Worm (Caenorhabditis elegans) whole organism, L4 larva: ENCODE data around the gene rbm-26.

Source experiments
- R02D3.7 ChIP-seq: fragments of 150-350 bp; sonication (generic microtip); optimal IDR thresholded peaks from 3 replicates; lab custom pipeline; 2014; ENCODE audit warnings: missing biosample characterization, missing genetic modification characterization
- Y75B8A.6 ChIP-seq: fragments of 200-800 bp; sonication (Bioruptor generic); IDR thresholded peaks from 2 replicates; pipeline ENCODE4 v1.3.6; 2022; ENCODE audit warnings: missing genetic modification reagents, missing genetic modification characterization, missing compliant biosample characterization
- ama-1 ChIP-seq: fragments of 150-350 bp; optimal IDR thresholded peaks from 2 replicates; lab custom pipeline; 2014; ENCODE audit warnings: inconsistent platforms, mixed read lengths
- lsy-2 ChIP-seq, 2 experiments: fragments of 150-350 bp in 1 of 2; sonication (generic microtip) in 1 of 2; optimal IDR thresholded peaks; 2 replicates each; lab custom pipeline; 2014 to 2017; ENCODE audit warnings: missing biosample characterization in 2 of 2, missing genetic modification characterization in 2 of 2
- mdl-1 ChIP-seq, 2 experiments: fragments of 150-350 bp in 1 of 2; sonication (generic microtip) in 1 of 2; optimal IDR thresholded peaks; 2 replicates each; lab custom pipeline; 2014 to 2017; ENCODE audit warnings: missing biosample characterization in 2 of 2, missing genetic modification characterization in 2 of 2
- mep-1 ChIP-seq: fragments of 150-350 bp; sonication (generic microtip); optimal IDR thresholded peaks from 3 replicates; lab custom pipeline; 2014; ENCODE audit warnings: missing biosample characterization, missing genetic modification characterization
- mxl-3 ChIP-seq: fragments of 200-800 bp; sonication (Bioruptor generic); optimal IDR thresholded peaks from 2 replicates; lab custom pipeline; 2018; ENCODE audit warnings: mild to moderate bottlenecking, missing genetic modification characterization, missing compliant biosample characterization
- nhr-28 ChIP-seq: fragments of 150-350 bp; optimal IDR thresholded peaks from 2 replicates; lab custom pipeline; 2014; ENCODE audit warnings: missing biosample characterization, missing genetic modification characterization
- nhr-76 ChIP-seq: fragments of 150-350 bp; optimal IDR thresholded peaks from 2 replicates; lab custom pipeline; 2014; ENCODE audit warnings: missing biosample characterization, missing genetic modification characterization
- nhr-77 ChIP-seq: fragments of 150-350 bp; optimal IDR thresholded peaks from 2 replicates; lab custom pipeline; 2014; ENCODE audit warnings: missing biosample characterization, missing genetic modification characterization
- pha-4 ChIP-seq, 2 experiments: fragments of 150-350 bp in 1 of 2; fragments of 200-800 bp in 1 of 2; sonication (Bioruptor generic) in 1 of 2; IDR thresholded peaks in 1 of 2; optimal IDR thresholded peaks in 1 of 2; 2 replicates each; pipeline versions ENCODE4 v1.3.6 to Lab custom; 2014 to 2022; ENCODE audit warnings: missing genetic modification characterization in 2 of 2, missing genetic modification reagents in 2 of 2, missing biosample characterization in 1 of 2, missing compliant biosample characterization in 1 of 2
- unc-39 ChIP-seq: sonication (generic microtip); optimal IDR thresholded peaks from 2 replicates; lab custom pipeline; 2017; ENCODE audit warnings: missing biosample characterization, missing genetic modification characterization

DNA sequence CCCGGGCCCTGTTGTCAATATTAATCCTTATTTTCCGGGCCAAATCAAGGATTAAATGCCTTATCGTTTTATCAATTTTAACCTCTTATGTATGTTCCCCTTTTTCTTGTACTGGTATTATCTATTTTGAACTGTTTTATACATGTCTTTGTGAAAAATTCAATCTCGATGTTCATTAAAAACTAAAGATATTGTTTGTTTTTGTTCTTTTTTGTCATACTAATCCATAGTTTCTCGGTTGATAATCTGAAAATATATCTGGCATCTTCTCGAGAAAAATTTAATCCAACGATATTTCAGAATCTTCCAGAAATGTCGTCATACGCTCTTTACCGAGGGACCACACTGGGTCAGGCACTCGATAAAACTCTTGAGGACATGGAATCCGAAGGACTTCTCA is 17.6 kb upstream of the rbm-26 start, which contains the start of gene B0336.13:
- TF ChIP-seq nhr-28 (tag; lab: Kevin White, UChicago) (no peak), Y75B8A.6 (no peak), pha-4 (GFP tag; IDR thresholded peaks at IDR 0.05; lab: Robert Waterston, UW) (no peak), pha-4 (tag; optimal IDR thresholded peaks at IDR 0.05; lab: Kevin White, UChicago) (no peak), nhr-77 (tag; lab: Kevin White, UChicago) (no peak), nhr-76 (tag; lab: Kevin White, UChicago) (no peak), mdl-1 (tag; optimal IDR thresholded peaks at IDR 0.05; lab: Kevin White, UChicago) (no peak), ama-1 (lab: Kevin White, UChicago) (no peak), lsy-2 (tag; optimal IDR thresholded peaks at IDR 0.05; lab: Kevin White, UChicago) (no peak), R02D3.7 (tag; lab: Kevin White, UChicago) (no peak), mep-1 (tag; lab: Kevin White, UChicago) (no peak), unc-39 (tag; lab: Kevin White, UChicago) (no peak), mxl-3 (GFP tag; lab: Kevin White, UChicago) (no peak)
